Worm (Caenorhabditis elegans) whole organism, L1 larva: ENCODE results near the gene sds-22.

Experiments used
- F16B12.6 ChIP-seq: fragments of 150-350 bp; optimal IDR thresholded peaks from 2 replicates; lab custom pipeline; 2014; ENCODE audit warnings: missing biosample characterization, missing genetic modification characterization
- ama-1 ChIP-seq: fragments of 150-350 bp; optimal IDR thresholded peaks from 2 replicates; lab custom pipeline; 2014
- ceh-8 ChIP-seq: fragments of 200-800 bp; sonication (Bioruptor generic); optimal IDR thresholded peaks from 2 replicates; lab custom pipeline; 2018; ENCODE audit warnings: mild to moderate bottlenecking, missing genetic modification characterization, moderate library complexity, missing compliant biosample characterization
- ceh-82 ChIP-seq, 3 experiments: fragments of 150-350 bp in 1 of 3; sonication (generic microtip) in 2 of 3; optimal IDR thresholded peaks; 2 replicates each; lab custom pipeline; 2014 to 2017; ENCODE audit warnings: missing biosample characterization in 3 of 3, missing genetic modification characterization in 3 of 3
- ceh-88 ChIP-seq: fragments of 200-800 bp; sonication (Bioruptor generic); IDR thresholded peaks from 2 replicates; pipeline ENCODE4 v1.3.6; 2022; ENCODE audit warnings: missing genetic modification characterization, missing compliant biosample characterization
- ceh-90 ChIP-seq: sonication (generic microtip); optimal IDR thresholded peaks from 2 replicates; lab custom pipeline; 2016; ENCODE audit warnings: missing genetic modification characterization, missing compliant biosample characterization
- ces-1 ChIP-seq: fragments of 150-350 bp; optimal IDR thresholded peaks from 2 replicates; lab custom pipeline; 2014; ENCODE audit warnings: missing biosample characterization, missing genetic modification reagents, missing genetic modification characterization
- dsc-1 ChIP-seq: sonication (generic microtip); optimal IDR thresholded peaks from 2 replicates; lab custom pipeline; 2016; ENCODE audit warnings: mild to moderate bottlenecking, missing genetic modification characterization, missing compliant biosample characterization
- efl-1 ChIP-seq, 4 experiments: fragments of 150-350 bp; optimal IDR thresholded peaks in 3 of 4; peaks in 1 of 4; 1 replicate in 1 of 4; 2 replicates in 3 of 4; lab custom pipeline; 2014; ENCODE audit warnings: missing biosample characterization in 2 of 4, missing genetic modification characterization in 2 of 4, missing genetic modification reagents in 2 of 4
- elt-2 ChIP-seq: sonication (generic microtip); optimal IDR thresholded peaks from 2 replicates; lab custom pipeline; 2016; ENCODE audit warnings: missing genetic modification characterization, mild to moderate bottlenecking, inconsistent platforms, missing compliant biosample characterization, missing genetic modification reagents
- elt-3 ChIP-seq, 6 experiments: fragments of 150-350 bp in 1 of 6; sonication (generic microtip); optimal IDR thresholded peaks; 2 replicates each; lab custom pipeline; 2017 to 2018; ENCODE audit warnings: missing biosample characterization in 6 of 6, missing genetic modification characterization in 6 of 6, inconsistent platforms in 1 of 6
- ets-5 ChIP-seq: fragments of 200-800 bp; sonication (Bioruptor generic); IDR thresholded peaks from 2 replicates; pipeline ENCODE4 v1.3.6; 2022; ENCODE audit warnings: missing genetic modification characterization, missing compliant biosample characterization
- fkh-10 ChIP-seq: sonication (generic microtip); optimal IDR thresholded peaks from 2 replicates; lab custom pipeline; 2017; ENCODE audit warnings: missing biosample characterization, missing genetic modification reagents, missing genetic modification characterization
- fos-1 ChIP-seq: fragments of 150-350 bp; optimal IDR thresholded peaks from 2 replicates; lab custom pipeline; 2014; ENCODE audit warnings: missing biosample characterization, missing genetic modification characterization
- grh-1 ChIP-seq: fragments of 200-800 bp; sonication (Bioruptor generic); IDR thresholded peaks from 2 replicates; pipeline ENCODE4 v1.3.6; 2022; ENCODE audit warnings: missing genetic modification reagents, missing genetic modification characterization, missing compliant biosample characterization
- hlh-4 ChIP-seq: sonication (generic microtip); optimal IDR thresholded peaks from 2 replicates; lab custom pipeline; 2016; ENCODE audit warnings: mild to moderate bottlenecking, missing genetic modification characterization, missing compliant biosample characterization
- lin-13 ChIP-seq: fragments of 150-350 bp; optimal IDR thresholded peaks from 2 replicates; lab custom pipeline; 2014; ENCODE audit warnings: missing biosample characterization, missing genetic modification reagents, missing genetic modification characterization
- lin-35 ChIP-seq, 2 experiments: fragments of 150-350 bp; optimal IDR thresholded peaks; 2 replicates each; lab custom pipeline; 2014; ENCODE audit warnings: missing biosample characterization in 2 of 2, missing genetic modification characterization in 2 of 2, missing genetic modification reagents in 2 of 2
- mdl-1 ChIP-seq, 2 experiments: fragments of 150-350 bp; optimal IDR thresholded peaks; 2 replicates each; lab custom pipeline; 2014 to 2017; ENCODE audit warnings: missing biosample characterization in 2 of 2, missing genetic modification characterization in 2 of 2, inconsistent platforms in 1 of 2
- mep-1 ChIP-seq: fragments of 150-350 bp; optimal IDR thresholded peaks from 2 replicates; lab custom pipeline; 2014; ENCODE audit warnings: missing biosample characterization, missing genetic modification characterization
- nhr-11 ChIP-seq: fragments of 150-350 bp; optimal IDR thresholded peaks from 2 replicates; lab custom pipeline; 2014; ENCODE audit warnings: missing biosample characterization, missing genetic modification characterization
- nhr-19 ChIP-seq: fragments of 200-800 bp; sonication (Bioruptor generic); conservative IDR thresholded peaks from 2 replicates; pipeline ENCODE4 v1.3.6; 2022; ENCODE audit warnings: missing genetic modification characterization, missing compliant biosample characterization
- nhr-20 ChIP-seq: sonication (generic microtip); optimal IDR thresholded peaks from 2 replicates; lab custom pipeline; 2016; ENCODE audit warnings: mild to moderate bottlenecking, missing genetic modification characterization, missing compliant biosample characterization
- nhr-237 ChIP-seq: fragments of 150-350 bp; optimal IDR thresholded peaks from 2 replicates; lab custom pipeline; 2014; ENCODE audit warnings: missing biosample characterization, missing genetic modification characterization
- nhr-76 ChIP-seq: sonication (generic microtip); optimal IDR thresholded peaks from 2 replicates; lab custom pipeline; 2017; ENCODE audit warnings: missing biosample characterization, missing genetic modification characterization
- rnt-1 ChIP-seq: sonication (generic microtip); optimal IDR thresholded peaks from 2 replicates; lab custom pipeline; 2016; ENCODE audit warnings: mild to moderate bottlenecking, missing genetic modification characterization, moderate library complexity, missing compliant biosample characterization
- snu-23 ChIP-seq: sonication (generic microtip); optimal IDR thresholded peaks from 2 replicates; lab custom pipeline; 2016; ENCODE audit warnings: missing genetic modification characterization, missing compliant biosample characterization
- sox-4 ChIP-seq: sonication (generic microtip); optimal IDR thresholded peaks from 2 replicates; lab custom pipeline; 2016; ENCODE audit warnings: missing genetic modification characterization, missing compliant biosample characterization
- tbx-2 ChIP-seq: sonication (generic microtip); optimal IDR thresholded peaks from 2 replicates; lab custom pipeline; 2016; ENCODE audit warnings: missing genetic modification characterization, missing compliant biosample characterization
- vab-15 ChIP-seq: sonication (generic microtip); optimal IDR thresholded peaks from 2 replicates; lab custom pipeline; 2017; ENCODE audit warnings: missing genotype, mild to moderate bottlenecking, missing genetic modification characterization, missing compliant biosample characterization
- ztf-11 ChIP-seq, 2 experiments: sonication (generic microtip); optimal IDR thresholded peaks; 2 replicates each; lab custom pipeline; 2016 to 2017; ENCODE audit warnings: missing genetic modification characterization in 2 of 2, missing biosample characterization in 1 of 2, missing compliant biosample characterization in 1 of 2

Gene sds-22

DNA sequence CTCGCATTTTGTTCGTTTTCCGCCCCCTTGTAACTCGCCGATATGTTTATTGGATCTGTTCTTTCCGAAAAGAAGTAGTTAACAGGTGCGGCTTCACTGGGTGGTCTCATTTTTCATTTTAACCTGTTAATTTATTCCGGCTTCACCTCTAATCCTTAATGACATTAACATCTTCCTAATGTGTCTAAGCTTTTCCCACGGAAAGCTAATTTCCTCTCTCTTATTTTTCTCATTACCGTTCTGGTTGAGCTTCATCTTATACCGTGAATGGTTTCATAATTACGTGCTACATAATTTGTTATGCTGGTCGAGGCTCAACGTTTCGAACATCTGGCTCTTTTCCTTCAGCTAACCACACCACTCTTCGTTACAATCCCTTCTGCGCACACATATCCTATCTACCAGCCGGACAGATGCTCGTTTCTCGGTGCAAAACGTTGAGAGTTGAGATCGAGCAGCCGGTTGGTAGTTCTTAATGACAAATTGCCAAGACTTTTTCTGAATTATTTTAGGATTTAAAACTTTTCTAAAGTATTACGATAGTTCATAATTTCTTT lies 48.8 kb upstream of the sds-22 start:
- no peak for TF ChIP-seq ceh-82 (tag; optimal IDR thresholded peaks at IDR 0.05; lab: Kevin White, UChicago)
- TF ChIP-seq lin-13 (GFP tag; lab: Kevin White, UChicago), result no peak
- no peak for TF ChIP-seq sox-4 (tag; lab: Kevin White, UChicago)
- no peak for TF ChIP-seq hlh-4
- no peak for TF ChIP-seq ceh-88 (GFP tag; lab: Robert Waterston, UW)
- no peak for TF ChIP-seq efl-1 (optimal IDR thresholded peaks at IDR 0.05; lab: Kevin White, UChicago)
- TF ChIP-seq efl-1 (GFP tag; optimal IDR thresholded peaks at IDR 0.05 in 1 of 2; lab: Kevin White, UChicago), result peak in 1 of 2 experiments; percentile 38
- no peak for TF ChIP-seq mdl-1 (tag; optimal IDR thresholded peaks at IDR 0.05; lab: Kevin White, UChicago)

ce11 chrII:7810162-7810868 lies 47.9 kb upstream of the sds-22 start:
- TF ChIP-seq F16B12.6 (tag; lab: Kevin White, UChicago) (no peak), efl-1 (optimal IDR thresholded peaks at IDR 0.05; lab: Kevin White, UChicago) (no peak), efl-1 (GFP tag; optimal IDR thresholded peaks at IDR 0.05 in 1 of 2; lab: Kevin White, UChicago) (peak in 1 of 2 experiments; percentile 50)
- TF ChIP-seq, all 84 proteins: peak for 1

- no peak for TF ChIP-seq ceh-8 (GFP tag; lab: Kevin White, UChicago)
- no peak for TF ChIP-seq ceh-90 (tag; lab: Kevin White, UChicago)
- peak in 1 of 2 experiments; percentile 22 for TF ChIP-seq ztf-11 (tag; optimal IDR thresholded peaks at IDR 0.05; lab: Kevin White, UChicago)
- TF ChIP-seq rnt-1 (tag; lab: Kevin White, UChicago), result peak; percentile 4
Measured at ce11 chrII:7810869-7811543, 47.2 kb upstream of the sds-22 start, which contains the start of gene cki-1. Gene cki-1 (plus strand): TSS chrII:7811240.

ce11 chrII:7812332-7812731 lies 45.9 kb upstream of the sds-22 start:
- no peak for TF ChIP-seq grh-1 (GFP tag; lab: Robert Waterston, UW)
- no peak for TF ChIP-seq elt-2 (tag; lab: Kevin White, UChicago)
- TF ChIP-seq ama-1 (lab: Kevin White, UChicago), result peak; percentile 7
- TF ChIP-seq ceh-90 (tag; lab: Kevin White, UChicago), result no peak
- no peak for TF ChIP-seq mep-1
- TF ChIP-seq nhr-237 (tag; lab: Kevin White, UChicago), result no peak
- TF ChIP-seq, all 84 proteins: peak for 1

DNA sequence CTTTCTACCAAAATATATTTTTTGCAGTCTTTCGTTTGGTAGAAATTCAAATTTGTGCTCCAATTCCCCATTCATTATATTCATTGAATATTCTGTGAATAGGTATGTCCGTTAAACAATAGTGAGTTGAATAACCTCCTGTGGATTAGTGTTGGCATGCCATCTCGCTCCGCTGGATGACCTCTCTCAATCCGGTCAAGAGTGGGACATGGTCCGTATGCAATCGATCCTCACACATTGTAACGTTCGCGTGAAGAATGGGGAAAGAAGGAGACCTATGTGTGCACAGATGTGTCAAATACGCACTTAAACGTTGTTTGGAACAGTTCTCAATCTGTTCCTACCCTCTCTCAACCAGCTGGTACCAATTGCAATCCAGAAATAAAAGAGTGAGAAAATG lies 45.0 kb upstream of the sds-22 start:
- TF ChIP-seq ces-1 (GFP tag; lab: Kevin White, UChicago), result no peak

DNA sequence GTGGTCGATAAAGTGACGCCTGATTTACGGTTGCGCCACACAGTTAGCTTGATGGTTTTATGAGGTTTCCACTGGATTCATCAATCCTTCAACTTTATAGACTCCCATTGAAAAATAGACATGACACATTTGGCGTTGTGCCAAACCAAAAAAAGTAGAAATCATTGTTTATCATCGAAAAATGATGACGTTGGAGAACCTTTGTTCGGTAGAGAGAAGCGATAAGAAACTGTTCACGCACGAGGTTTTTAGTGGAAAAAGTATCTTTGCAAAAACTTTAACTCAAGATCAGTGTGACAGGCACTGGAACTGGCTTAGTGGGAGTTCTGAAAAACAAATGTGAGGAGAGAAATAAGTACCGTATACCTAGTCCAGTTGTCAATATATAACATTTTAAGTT lies 44.6 kb upstream of the sds-22 start:
- TF ChIP-seq nhr-20 (tag; lab: Kevin White, UChicago) (no peak), vab-15 (tag; lab: Kevin White, UChicago) (no peak), lin-35 (GFP tag; optimal IDR thresholded peaks at IDR 0.05; lab: Kevin White, UChicago) (no peak), ceh-90 (tag; lab: Kevin White, UChicago) (no peak), tbx-2 (tag; lab: Kevin White, UChicago) (no peak), sox-4 (tag; lab: Kevin White, UChicago) (no peak), dsc-1 (tag; lab: Kevin White, UChicago) (no peak), elt-3 (tag; optimal IDR thresholded peaks at IDR 0.05; lab: Kevin White, UChicago) (no peak), fos-1 (no peak), ets-5 (GFP tag; lab: Robert Waterston, UW) (no peak), snu-23 (GFP tag; lab: Kevin White, UChicago) (no peak), fkh-10 (GFP tag; lab: Kevin White, UChicago) (no peak), nhr-11 (tag; lab: Kevin White, UChicago) (no peak), hlh-4 (no peak), nhr-19 (GFP tag; lab: Robert Waterston, UW) (no peak), ceh-82 (tag; optimal IDR thresholded peaks at IDR 0.05; lab: Kevin White, UChicago) (no peak), ces-1 (GFP tag; lab: Kevin White, UChicago) (no peak), nhr-76 (tag; lab: Kevin White, UChicago) (no peak), F16B12.6 (tag; lab: Kevin White, UChicago) (no peak)
